Worm (Caenorhabditis elegans) whole organism, L4 larva: ENCODE results near the gene C44B12.3.

Experiments
- ceh-28 ChIP-seq: fragments of 150-350 bp; optimal IDR thresholded peaks from 2 replicates; lab custom pipeline; 2014; ENCODE audit warnings: missing biosample characterization, missing genetic modification reagents, missing genetic modification characterization
- ctbp-1 ChIP-seq: fragments of 200-800 bp; sonication (Bioruptor generic); IDR thresholded peaks from 2 replicates; pipeline ENCODE4 v1.3.6; 2022; ENCODE audit warnings: missing genetic modification reagents, missing genetic modification characterization, missing compliant biosample characterization
- lin-13 ChIP-seq: fragments of 150-350 bp; optimal IDR thresholded peaks from 2 replicates; lab custom pipeline; 2014; ENCODE audit warnings: missing biosample characterization, missing genetic modification reagents, missing genetic modification characterization
- lin-29 ChIP-seq: fragments of 200-800 bp; sonication (Bioruptor generic); IDR thresholded peaks from 2 replicates; pipeline ENCODE4 v1.3.6; 2022; ENCODE audit warnings: missing genetic modification reagents, missing genetic modification characterization, missing compliant biosample characterization
- pha-4 ChIP-seq, 2 experiments: fragments of 150-350 bp in 1 of 2; fragments of 200-800 bp in 1 of 2; sonication (Bioruptor generic) in 1 of 2; IDR thresholded peaks in 1 of 2; optimal IDR thresholded peaks in 1 of 2; 2 replicates each; pipeline versions ENCODE4 v1.3.6 to Lab custom; 2014 to 2022; ENCODE audit warnings: missing genetic modification characterization in 2 of 2, missing genetic modification reagents in 2 of 2, missing biosample characterization in 1 of 2, missing compliant biosample characterization in 1 of 2
- unc-62 ChIP-seq, 3 experiments: fragments of 150-350 bp in 1 of 3; sonication (generic microtip); optimal IDR thresholded peaks in 2 of 3; peaks in 1 of 3; 1 replicate in 1 of 3; 2 replicates in 2 of 3; lab custom pipeline; 2014 to 2017; ENCODE audit warnings: missing biosample characterization in 3 of 3, missing genetic modification characterization in 3 of 3, missing genetic modification reagents in 3 of 3, missing genotype in 1 of 3

ce11 chrIV:1097153-1097552 is 7.4 kb upstream of the C44B12.3 start, which contains the start of gene cox-18:
- no peak for TF ChIP-seq unc-62 (GFP tag; optimal IDR thresholded peaks at IDR 0.05 in 1 of 2; lab: Kevin White, UChicago)
- no peak for TF ChIP-seq unc-62 (tag; optimal IDR thresholded peaks at IDR 0.05; lab: Kevin White, UChicago)
- TF ChIP-seq ceh-28 (tag; lab: Kevin White, UChicago), result no peak
- no peak for TF ChIP-seq lin-29 (GFP tag; lab: Robert Waterston, UW)
- TF ChIP-seq lin-13 (GFP tag; lab: Kevin White, UChicago), result no peak
- no peak for TF ChIP-seq ctbp-1 (GFP tag; lab: Robert Waterston, UW)
- no peak for TF ChIP-seq pha-4 (GFP tag; IDR thresholded peaks at IDR 0.05; lab: Robert Waterston, UW)
- TF ChIP-seq pha-4 (tag; optimal IDR thresholded peaks at IDR 0.05; lab: Kevin White, UChicago), result no peak
